Worm (Caenorhabditis elegans): ENCODE results near the gene npp-23.
A peak's percentile ranks its signal among the peaks of the same experiment; 100 is the strongest.

ce11 chrIV:8891131-8891530 lies 21.7 kb upstream of the npp-23 start, which contains the start of gene spr-2:
- TF ChIP-seq dpl-1 (GFP tag; optimal IDR thresholded peaks at IDR 0.05) (peak; percentile 86), mep-1 (tag; optimal IDR thresholded peaks at IDR 0.05) (peak; percentile 79), jun-1 (tag; optimal IDR thresholded peaks at IDR 0.05) (no peak), nhr-28 (tag; optimal IDR thresholded peaks at IDR 0.05) (peak; percentile 38)

Measured in whole organism, L4 larva.